Fruit fly (Drosophila melanogaster) whole organism, embryonic: ENCODE data around the gene CG31792.
A peak's percentile ranks its signal among the peaks of the same experiment; 100 is the strongest.

Experiments used
- CG10209 ChIP-seq: fragments of 200-800 bp; sonication (Bioruptor generic); optimal IDR thresholded peaks from 3 replicates; lab custom pipeline; 2017; ENCODE audit warnings: missing biosample characterization, mild to moderate bottlenecking, missing genetic modification characterization, missing genetic modification reagents
- CG10959 ChIP-seq: fragments of 200-800 bp; sonication (Bioruptor generic); IDR thresholded peaks from 2 replicates; pipeline ENCODE4 v1.3.6; 2022; ENCODE audit warnings: missing biosample characterization, missing genetic modification characterization
- CG12155 ChIP-seq: fragments of 200-800 bp; sonication (Bioruptor generic); optimal IDR thresholded peaks from 3 replicates; lab custom pipeline; 2016; ENCODE audit warnings: missing biosample characterization, missing genetic modification characterization
- CG12236 ChIP-seq: fragments of 200-800 bp; sonication (Bioruptor generic); optimal IDR thresholded peaks from 2 replicates; lab custom pipeline; 2016; ENCODE audit warnings: missing biosample characterization, missing genetic modification characterization
- CG14860 ChIP-seq: fragments of 200-800 bp; sonication (Bioruptor generic); IDR thresholded peaks from 3 replicates; pipeline ENCODE4 v1.3.6; 2022; ENCODE audit warnings: missing biosample characterization, missing genetic modification characterization; ENCODE audit not compliant: partially characterized antibody
- CG1529 ChIP-seq: fragments of 200-800 bp; sonication (Bioruptor generic); optimal IDR thresholded peaks from 3 replicates; lab custom pipeline; 2018; ENCODE audit warnings: missing biosample characterization, missing genetic modification characterization
- CG17612 ChIP-seq: fragments of 200-800 bp; sonication (Bioruptor generic); IDR thresholded peaks from 2 replicates; pipeline ENCODE4 v1.3.6; 2022; ENCODE audit warnings: missing biosample characterization, missing genetic modification characterization
- CG18011 ChIP-seq: fragments of 200-800 bp; sonication (Bioruptor generic); optimal IDR thresholded peaks from 2 replicates; lab custom pipeline; 2017; ENCODE audit warnings: missing biosample characterization, missing genetic modification characterization, mild to moderate bottlenecking, moderate library complexity, missing genotype
- CG2202 ChIP-seq: fragments of 200-800 bp; sonication (Bioruptor generic); optimal IDR thresholded peaks from 2 replicates; lab custom pipeline; 2018; ENCODE audit warnings: missing biosample characterization, mild to moderate bottlenecking, missing genetic modification characterization
- CG3163 ChIP-seq: fragments of 200-800 bp; sonication (Bioruptor generic); optimal IDR thresholded peaks from 3 replicates; lab custom pipeline; 2016; ENCODE audit warnings: missing biosample characterization, missing genetic modification characterization
- CG32772 ChIP-seq: fragments of 200-800 bp; sonication (Bioruptor generic); IDR thresholded peaks from 2 replicates; pipeline ENCODE4 v1.3.6; 2022; ENCODE audit warnings: missing biosample characterization, missing genetic modification characterization
- CG4328 ChIP-seq: fragments of 200-800 bp; sonication (Bioruptor generic); optimal IDR thresholded peaks from 3 replicates; lab custom pipeline; 2017; ENCODE audit warnings: missing biosample characterization, missing genetic modification reagents, missing genetic modification characterization
- CG4730 ChIP-seq: fragments of 200-800 bp; sonication (Bioruptor generic); IDR thresholded peaks from 2 replicates; pipeline ENCODE4 v1.3.6; 2022; ENCODE audit warnings: missing biosample characterization, missing genetic modification characterization
- CG5245 ChIP-seq: fragments of 200-800 bp; sonication (Bioruptor generic); optimal IDR thresholded peaks from 3 replicates; lab custom pipeline; 2016; ENCODE audit warnings: missing biosample characterization, missing genetic modification characterization
- CG5953 ChIP-seq: fragments of 200-800 bp; sonication (Bioruptor generic); IDR thresholded peaks from 2 replicates; pipeline ENCODE4 v1.3.6; 2022; ENCODE audit warnings: missing biosample characterization, missing genetic modification characterization
- CG6272 ChIP-seq: fragments of 200-800 bp; sonication (Bioruptor generic); IDR thresholded peaks from 2 replicates; pipeline ENCODE4 v1.3.6; 2022; ENCODE audit warnings: missing biosample characterization, missing genetic modification characterization
- CG8290 ChIP-seq, 3 experiments: fragments of 200-800 bp; sonication (Bioruptor generic); optimal IDR thresholded peaks; 2 replicates each; lab custom pipeline; 2016 to 2019; ENCODE audit warnings: missing biosample characterization in 3 of 3, missing genetic modification characterization in 3 of 3, mild to moderate bottlenecking in 2 of 3, moderate library complexity in 1 of 3
- CHES-1-like ChIP-seq: fragments of 200-800 bp; sonication (Bioruptor generic); optimal IDR thresholded peaks from 2 replicates; lab custom pipeline; 2016; ENCODE audit warnings: missing biosample characterization, missing genetic modification characterization
- Dek ChIP-seq: fragments of 200-800 bp; sonication (Bioruptor generic); optimal IDR thresholded peaks from 3 replicates; lab custom pipeline; 2019; ENCODE audit warnings: missing biosample characterization, mild to moderate bottlenecking, missing genetic modification characterization, moderate library complexity
- Drgx ChIP-seq: fragments of 200-800 bp; sonication (Bioruptor generic); IDR thresholded peaks from 2 replicates; pipeline ENCODE4 v1.3.6; 2022; ENCODE audit warnings: missing biosample characterization, missing genetic modification characterization
- Eip74EF ChIP-seq, 2 experiments: fragments of 200-800 bp in 1 of 2; fragments of >200 bp in 1 of 2; sonication (Bioruptor generic) in 1 of 2; optimal IDR thresholded peaks; 2 replicates each; lab custom pipeline; 2017 to 2019; ENCODE audit warnings: missing biosample characterization in 2 of 2, missing genetic modification characterization in 2 of 2, mild to moderate bottlenecking in 1 of 2, moderate library complexity in 1 of 2
- Elba2 ChIP-seq: fragments of 200-800 bp; sonication (Bioruptor generic); optimal IDR thresholded peaks from 3 replicates; lab custom pipeline; 2016; ENCODE audit warnings: missing biosample characterization, missing genetic modification characterization
- HLH54F ChIP-seq: fragments of 200-800 bp; sonication (Bioruptor generic); optimal IDR thresholded peaks from 3 replicates; lab custom pipeline; 2016; ENCODE audit warnings: missing biosample characterization, missing genetic modification characterization
- HmgZ ChIP-seq: fragments of 200-800 bp; sonication (Bioruptor generic); optimal IDR thresholded peaks from 2 replicates; lab custom pipeline; 2018; ENCODE audit warnings: missing biosample characterization, mild to moderate bottlenecking, missing genetic modification characterization
- Hr51 ChIP-seq, 2 experiments: fragments of 200-800 bp; sonication (Bioruptor generic); optimal IDR thresholded peaks; 2 replicates in 1 of 2; 3 replicates in 1 of 2; lab custom pipeline; 2016 to 2018; ENCODE audit warnings: missing biosample characterization in 2 of 2, missing genetic modification characterization in 2 of 2, mild to moderate bottlenecking in 1 of 2, moderate library complexity in 1 of 2
- Jarid2 ChIP-seq: fragments of 200-800 bp; sonication (Bioruptor generic); optimal IDR thresholded peaks from 3 replicates; lab custom pipeline; 2017; ENCODE audit warnings: mild to moderate bottlenecking, missing biosample characterization, missing genetic modification reagents, missing genetic modification characterization
- Pdp1 ChIP-seq, 2 experiments: fragments of 200-800 bp; sonication (Bioruptor generic); optimal IDR thresholded peaks; 3 replicates each; lab custom pipeline; 2016; ENCODE audit warnings: missing biosample characterization in 2 of 2, missing genetic modification characterization in 2 of 2, mild to moderate bottlenecking in 1 of 2, moderate library complexity in 1 of 2
- Sin3A ChIP-seq: fragments of >200 bp; optimal IDR thresholded peaks from 2 replicates; lab custom pipeline; 2018
- Ssrp ChIP-seq: fragments of 200-800 bp; sonication (Bioruptor generic); optimal IDR thresholded peaks from 2 replicates; lab custom pipeline; 2018; ENCODE audit warnings: missing biosample characterization, mild to moderate bottlenecking, missing genetic modification characterization, moderate library complexity
- Tbp ChIP-seq: fragments of >200 bp; optimal IDR thresholded peaks from 2 replicates; lab custom pipeline; 2018; ENCODE audit warnings: missing biosample characterization, missing genetic modification characterization
- abd-A ChIP-seq: fragments of 200-800 bp; sonication (Bioruptor generic); optimal IDR thresholded peaks from 3 replicates; lab custom pipeline; 2019; ENCODE audit warnings: missing biosample characterization, mild to moderate bottlenecking, missing genetic modification characterization, moderate library complexity
- al ChIP-seq: fragments of 200-800 bp; sonication (Bioruptor generic); IDR thresholded peaks from 2 replicates; pipeline ENCODE4 v1.3.6; 2022; ENCODE audit warnings: missing biosample characterization, missing genetic modification characterization
- amos ChIP-seq: fragments of 200-800 bp; sonication (Bioruptor generic); IDR thresholded peaks from 2 replicates; pipeline ENCODE4 v1.3.6; 2022; ENCODE audit warnings: missing biosample characterization, missing genetic modification characterization; ENCODE audit not compliant: partially characterized antibody
- aop ChIP-seq: fragments of 200-800 bp; sonication (Bioruptor generic); IDR thresholded peaks from 2 replicates; pipeline ENCODE4 v1.3.6; 2022; ENCODE audit warnings: missing biosample characterization, missing genetic modification characterization
- btn ChIP-seq: fragments of 200-800 bp; sonication (Bioruptor generic); optimal IDR thresholded peaks from 2 replicates; lab custom pipeline; 2016; ENCODE audit warnings: missing biosample characterization, missing genetic modification characterization
- crol ChIP-seq: fragments of 200-800 bp; sonication (Bioruptor generic); IDR thresholded peaks from 2 replicates; pipeline ENCODE4 v1.3.6; 2022; ENCODE audit warnings: missing biosample characterization, missing genetic modification characterization
- cwo ChIP-seq: fragments of 200-800 bp; sonication (Bioruptor generic); optimal IDR thresholded peaks from 3 replicates; lab custom pipeline; 2017; ENCODE audit warnings: missing biosample characterization, missing genetic modification characterization, mild to moderate bottlenecking, moderate library complexity, missing genetic modification reagents
- dm ChIP-seq: fragments of 200-800 bp; sonication (Bioruptor generic); optimal IDR thresholded peaks from 3 replicates; lab custom pipeline; 2016; ENCODE audit warnings: missing biosample characterization, missing genetic modification characterization
- hbn ChIP-seq: fragments of 200-800 bp; sonication (Bioruptor generic); IDR thresholded peaks from 2 replicates; pipeline ENCODE4 v1.3.6; 2022; ENCODE audit warnings: missing biosample characterization, missing genetic modification characterization; ENCODE audit not compliant: partially characterized antibody
- inv ChIP-seq: fragments of 200-800 bp; sonication (Bioruptor generic); IDR thresholded peaks from 2 replicates; pipeline ENCODE4 v1.3.6; 2022; ENCODE audit warnings: missing biosample characterization, missing genetic modification characterization; ENCODE audit not compliant: partially characterized antibody
- lmd ChIP-seq: fragments of 200-800 bp; sonication (Bioruptor generic); IDR thresholded peaks from 2 replicates; pipeline ENCODE4 v1.3.6; 2022; ENCODE audit warnings: missing biosample characterization, missing genetic modification characterization
- pan ChIP-seq, 4 experiments: fragments of >200 bp in 3 of 4; fragments of 200-800 bp in 1 of 4; sonication (Bioruptor generic) in 1 of 4; optimal IDR thresholded peaks in 3 of 4; IDR thresholded peaks in 1 of 4; 2 replicates each; pipeline versions ENCODE4 v1.3.6 to Lab custom; 2017 to 2022; ENCODE audit warnings: missing biosample characterization in 2 of 4, missing genetic modification characterization in 2 of 4, mixed read lengths in 1 of 4
- pb ChIP-seq: fragments of 200-800 bp; sonication (Bioruptor generic); optimal IDR thresholded peaks from 3 replicates; lab custom pipeline; 2016; ENCODE audit warnings: missing biosample characterization, missing genetic modification characterization
- pros ChIP-seq: fragments of 200-800 bp; sonication (Bioruptor generic); optimal IDR thresholded peaks from 3 replicates; lab custom pipeline; 2019; ENCODE audit warnings: missing biosample characterization, mild to moderate bottlenecking, missing genetic modification characterization, moderate library complexity
- sob ChIP-seq: fragments of 200-800 bp; sonication (Bioruptor generic); IDR thresholded peaks from 2 replicates; pipeline ENCODE4 v1.3.6; 2022; ENCODE audit warnings: missing biosample characterization, missing genetic modification characterization
- stwl ChIP-seq: fragments of 200-800 bp; sonication (Bioruptor generic); optimal IDR thresholded peaks from 3 replicates; lab custom pipeline; 2018; ENCODE audit warnings: missing biosample characterization, mild to moderate bottlenecking, missing genetic modification characterization, moderate library complexity
- trem ChIP-seq: fragments of 200-800 bp; optimal IDR thresholded peaks from 3 replicates; lab custom pipeline; 2019; ENCODE audit warnings: missing biosample characterization, mild to moderate bottlenecking, missing genetic modification characterization, moderate library complexity
- zen ChIP-seq: fragments of 200-800 bp; sonication (Bioruptor generic); optimal IDR thresholded peaks from 3 replicates; lab custom pipeline; 2018; ENCODE audit warnings: missing biosample characterization, mild to moderate bottlenecking, missing genetic modification characterization, moderate library complexity
- zfh1 ChIP-seq: fragments of 200-800 bp; sonication (Bioruptor generic); IDR thresholded peaks from 3 replicates; pipeline ENCODE4 v1.3.6; 2022; ENCODE audit warnings: missing biosample characterization, missing genetic modification characterization

CG31792 gene

dm6 chr2L:18981947-18982579, 15.2 kb upstream of the CG31792 start (continued):
- TF ChIP-seq lmd (peak; percentile 48), sob (no peak), HLH54F (no peak), CG12236 (no peak), Pdp1 (GFP tag; optimal IDR thresholded peaks at IDR 0.05; lab: Kevin White, UChicago) (no peak), CG2202 (no peak), aop (GFP tag; lab: Robert Waterston, UW) (no peak), al (GFP tag; lab: Robert Waterston, UW) (no peak), CG5245 (GFP tag; lab: Kevin White, UChicago) (no peak), crol (0 out of 2 replicates have a peak, but pooled peaks have one; percentile 9), CG18011 (GFP tag; lab: Kevin White, UChicago) (no peak), Ssrp (tag; lab: Kevin White, UChicago) (peak; percentile 31), CG4328 (GFP tag; lab: Kevin White, UChicago) (no peak), Hr51 (GFP tag; optimal IDR thresholded peaks at IDR 0.05; lab: Kevin White, UChicago) (peak in 1 of 2 experiments; percentile 58), Sin3A (lab: Kevin White, UChicago) (no peak), CG10209 (peak; percentile 27), zfh1 (peak; percentile 64; the same call in 2 of the 3 replicates), HmgZ (tag; lab: Kevin White, UChicago) (no peak), CG3163 (GFP tag; lab: Kevin White, UChicago) (no peak), amos (no peak), CG32772 (GFP tag; lab: Robert Waterston, UW) (no peak), Elba2 (GFP tag; lab: Kevin White, UChicago) (no peak), CG12155 (no peak), CG10959 (GFP tag; lab: Robert Waterston, UW) (no peak), trem (tag; lab: Kevin White, UChicago) (peak; percentile 32), cwo (GFP tag; lab: Kevin White, UChicago) (no peak), pb (no peak), inv (no peak), CG5953 (GFP tag; lab: Robert Waterston, UW) (no peak), pros (GFP tag; lab: Kevin White, UChicago) (peak; percentile 23), Dek (no peak), CG1529 (GFP tag; lab: Kevin White, UChicago) (peak; percentile 29), Tbp (GFP tag; lab: Kevin White, UChicago) (no peak), CG8290 (GFP tag; optimal IDR thresholded peaks at IDR 0.05; lab: Kevin White, UChicago) (no peak), CG8290 (tag; optimal IDR thresholded peaks at IDR 0.05; lab: Kevin White, UChicago) (no peak), CG14860 (no peak), CG17612 (GFP tag; lab: Robert Waterston, UW) (no peak), stwl (tag; lab: Kevin White, UChicago) (no peak), Jarid2 (GFP tag; lab: Kevin White, UChicago) (no peak), Eip74EF (GFP tag; optimal IDR thresholded peaks at IDR 0.05; lab: Kevin White, UChicago) (peak; percentile 10 to 60), CHES-1-like (GFP tag; lab: Kevin White, UChicago) (no peak), abd-A (tag; lab: Kevin White, UChicago) (no peak), Drgx (GFP tag; lab: Robert Waterston, UW) (peak; percentile 85), dm (GFP tag; lab: Kevin White, UChicago) (no peak), zen (tag; lab: Kevin White, UChicago) (peak; percentile 14), hbn (no peak), btn (GFP tag; lab: Kevin White, UChicago) (no peak), pan (optimal IDR thresholded peaks at IDR 0.05; lab: Kevin White, UChicago) (no peak), pan (GFP tag; optimal IDR thresholded peaks at IDR 0.05 in 1 of 2, IDR thresholded peaks at IDR 0.05 in 1 of 2) (no peak), CG4730 (GFP tag; lab: Robert Waterston, UW) (no peak), CG6272 (GFP tag; lab: Robert Waterston, UW) (no peak)
